Worm (Caenorhabditis elegans) whole organism, midembryonic: ENCODE measurements around the gene elks-1.
A peak's percentile ranks its signal among the peaks of the same experiment; 100 is the strongest.
"Not testable (repeated sequence)": the region's sequence is repeated elsewhere in the genome, so short reads cannot be mapped to it uniquely, and the experiment has no call there.

Experiments used
- T22C8.4 ChIP-seq: fragments of 200-800 bp; sonication (Bioruptor generic); IDR thresholded peaks from 2 replicates; pipeline ENCODE4 v1.3.6; 2022; ENCODE audit warnings: missing genetic modification characterization, missing compliant biosample characterization
- cog-1 ChIP-seq: sonication (generic microtip); optimal IDR thresholded peaks from 2 replicates; lab custom pipeline; 2016; ENCODE audit warnings: missing genetic modification characterization, missing compliant biosample characterization
- flt-1 ChIP-seq: fragments of 200-800 bp; sonication (Bioruptor generic); IDR thresholded peaks from 2 replicates; pipeline ENCODE4 v1.3.6; 2022; ENCODE audit warnings: missing genetic modification characterization, missing compliant biosample characterization
- klf-2 ChIP-seq: fragments of 200-800 bp; sonication (Bioruptor generic); conservative IDR thresholded peaks from 2 replicates; pipeline ENCODE4 v1.3.6; 2022; ENCODE audit warnings: missing genetic modification reagents, missing genetic modification characterization, missing compliant biosample characterization
- med-1 ChIP-seq: sonication (generic microtip); optimal IDR thresholded peaks from 2 replicates; lab custom pipeline; 2017; ENCODE audit warnings: missing genetic modification characterization, mild to moderate bottlenecking, missing compliant biosample characterization, antibody characterized with exemption, missing genetic modification reagents; ENCODE audit not compliant: insufficient read depth
- ref-1 ChIP-seq: fragments of 200-800 bp; sonication (Bioruptor generic); conservative IDR thresholded peaks from 2 replicates; pipeline ENCODE4 v1.3.6; 2022; ENCODE audit warnings: missing genetic modification reagents, missing genetic modification characterization, missing compliant biosample characterization
- tab-1 ChIP-seq: fragments of 200-800 bp; sonication (Bioruptor generic); IDR thresholded peaks from 2 replicates; pipeline ENCODE4 v1.3.6; 2022; ENCODE audit warnings: missing genetic modification characterization, missing compliant biosample characterization
- ztf-23 ChIP-seq: fragments of 200-800 bp; sonication (Bioruptor generic); IDR thresholded peaks from 2 replicates; pipeline ENCODE4 v1.3.6; 2022; ENCODE audit warnings: missing genetic modification reagents, missing genetic modification characterization, missing compliant biosample characterization
- ztf-29 ChIP-seq: fragments of 200-800 bp; sonication (Bioruptor generic); IDR thresholded peaks from 2 replicates; pipeline ENCODE4 v1.3.6; 2022; ENCODE audit warnings: missing genetic modification reagents, missing genetic modification characterization, missing compliant biosample characterization

The elks-1 gene

ce11 chrIV:3354757-3355156 is 4.9 kb upstream of the elks-1 start, which contains the start of gene F42A6.1:
Gene F42A6.1 (plus strand): TSS chrIV:3355057.
- no peak for TF ChIP-seq ztf-23 (GFP tag; lab: Robert Waterston, UW)
- no peak for TF ChIP-seq ztf-29 (GFP tag; lab: Robert Waterston, UW)
- no peak for TF ChIP-seq flt-1 (GFP tag; lab: Robert Waterston, UW)
- no peak for TF ChIP-seq tab-1 (GFP tag; lab: Robert Waterston, UW)
- TF ChIP-seq klf-2 = no peak
- TF ChIP-seq ref-1 = no peak
- TF ChIP-seq cog-1 (tag; lab: Kevin White, UChicago) = no peak
- no peak for TF ChIP-seq med-1 (GFP tag; lab: Kevin White, UChicago)
- TF ChIP-seq T22C8.4 (GFP tag; lab: Robert Waterston, UW) = no peak

DNA sequence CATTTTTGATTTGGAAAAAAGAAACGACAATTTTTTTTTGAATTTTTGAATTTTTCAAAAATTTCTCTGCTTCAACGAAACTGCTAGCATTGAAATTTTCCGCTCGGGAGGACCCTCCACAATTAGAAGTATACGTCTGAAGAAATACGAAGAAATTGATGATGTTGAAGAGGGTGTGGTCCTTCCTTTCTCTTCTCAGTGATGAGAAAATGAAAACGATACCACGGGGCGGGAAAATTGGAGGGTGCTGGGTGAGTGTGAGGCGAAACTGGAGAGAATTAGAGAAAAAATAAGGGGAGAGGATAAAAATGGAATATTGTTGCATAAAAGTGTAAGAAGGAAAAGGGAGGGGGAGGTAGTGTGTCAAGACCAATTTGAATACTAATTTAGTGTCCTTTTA is 2.2 kb upstream of the elks-1 start:
- no peak for TF ChIP-seq ztf-29 (GFP tag; lab: Robert Waterston, UW)
- TF ChIP-seq flt-1 (GFP tag; lab: Robert Waterston, UW) = no peak
- no peak for TF ChIP-seq cog-1 (tag; lab: Kevin White, UChicago)
- no peak for TF ChIP-seq T22C8.4 (GFP tag; lab: Robert Waterston, UW)
- TF ChIP-seq ref-1 = no peak
- no peak for TF ChIP-seq tab-1 (GFP tag; lab: Robert Waterston, UW)
- TF ChIP-seq med-1 (GFP tag; lab: Kevin White, UChicago) = no peak
- TF ChIP-seq ztf-23 (GFP tag; lab: Robert Waterston, UW) = no peak
- no peak for TF ChIP-seq klf-2

DNA sequence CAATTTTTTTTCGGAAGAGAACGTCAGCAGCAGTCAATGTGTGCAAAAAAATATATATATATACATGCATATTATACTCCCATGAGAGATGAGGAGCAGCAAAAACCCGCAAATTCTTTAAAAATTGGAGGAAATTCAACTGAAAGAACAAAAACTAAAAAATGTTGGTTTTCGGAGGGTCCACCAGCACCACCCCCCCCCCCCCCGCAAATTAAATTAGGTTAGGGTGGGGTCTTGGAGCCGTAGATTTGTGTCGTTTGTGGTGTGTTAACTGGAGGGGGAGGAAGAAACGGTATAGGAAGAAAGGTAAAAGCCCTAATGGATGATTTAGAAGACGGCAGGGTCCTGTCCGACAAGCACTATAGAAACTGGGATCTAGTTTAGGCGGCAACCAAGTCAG is 1.5 kb downstream of the elks-1 start:
- TF ChIP-seq ztf-29 (GFP tag; lab: Robert Waterston, UW) = no peak
- TF ChIP-seq ref-1 = no peak

- TF ChIP-seq ref-1 = no peak
- no peak for TF ChIP-seq cog-1 (tag; lab: Kevin White, UChicago)
- no peak for TF ChIP-seq ztf-23 (GFP tag; lab: Robert Waterston, UW)
- no peak for TF ChIP-seq klf-2
- no peak for TF ChIP-seq med-1 (GFP tag; lab: Kevin White, UChicago)
- no peak for TF ChIP-seq tab-1 (GFP tag; lab: Robert Waterston, UW)
- TF ChIP-seq ztf-29 (GFP tag; lab: Robert Waterston, UW) = no peak
- TF ChIP-seq T22C8.4 (GFP tag; lab: Robert Waterston, UW) = no peak
- no peak for TF ChIP-seq flt-1 (GFP tag; lab: Robert Waterston, UW)
These were observed 4.3 kb downstream of the elks-1 start for ce11 chrIV:3345484-3345883.

- TF ChIP-seq ztf-23 (GFP tag; lab: Robert Waterston, UW) (no peak), flt-1 (GFP tag; lab: Robert Waterston, UW) (no peak), cog-1 (tag; lab: Kevin White, UChicago) (no peak), T22C8.4 (GFP tag; lab: Robert Waterston, UW) (no peak), ref-1 (no peak), ztf-29 (GFP tag; lab: Robert Waterston, UW) (no peak), klf-2 (no peak), tab-1 (GFP tag; lab: Robert Waterston, UW) (no peak), med-1 (GFP tag; lab: Kevin White, UChicago) (no peak)
These were observed 8.7 kb downstream of the elks-1 start, which contains the start of gene F42A6.2 for ce11 chrIV:3341170-3341569. Gene F42A6.2 (plus strand): TSS chrIV:3341470.

DNA sequence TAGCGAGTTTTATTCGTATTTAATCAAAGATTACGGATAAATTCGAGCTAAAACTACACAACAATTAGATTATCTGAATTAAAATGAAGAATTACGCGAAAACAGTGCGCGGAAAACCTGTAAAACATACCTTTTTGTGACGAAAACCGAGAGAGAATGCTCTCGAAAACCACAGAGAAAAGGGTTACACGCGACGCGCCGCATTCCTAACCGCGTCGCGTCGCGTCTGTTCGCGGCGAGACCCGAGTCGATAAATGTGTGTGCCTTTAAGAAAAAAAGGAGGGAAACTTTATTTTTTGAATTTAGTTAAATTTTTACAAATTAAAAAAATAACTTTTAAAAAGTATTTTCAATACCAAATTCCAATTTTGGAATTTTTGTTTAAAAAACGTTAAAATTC is 11.2 kb downstream of the elks-1 start, which contains the start of gene hrpa-1:
TSS of gene hrpa-1 (minus strand) at position 192 of the 400 bp plus-strand sequence.
- no peak for TF ChIP-seq tab-1 (GFP tag; lab: Robert Waterston, UW)
- 0 out of 2 replicates have a peak, but pooled peaks have one; percentile 12 for TF ChIP-seq ztf-23 (GFP tag; lab: Robert Waterston, UW)
- peak; percentile 51 for TF ChIP-seq cog-1 (tag; lab: Kevin White, UChicago)

ce11 chrIV:3338176-3338575 is 11.7 kb downstream of the elks-1 start:
- TF ChIP-seq tab-1 (GFP tag; lab: Robert Waterston, UW) (no peak), T22C8.4 (GFP tag; lab: Robert Waterston, UW) (peak; percentile 40; the same call in 1 of the 2 replicates)

- peak; percentile 72 for TF ChIP-seq ztf-23 (GFP tag; lab: Robert Waterston, UW)
- TF ChIP-seq med-1 (GFP tag; lab: Kevin White, UChicago) = no peak
- no peak for TF ChIP-seq klf-2
- TF ChIP-seq ref-1 = peak; percentile 57
- TF ChIP-seq flt-1 (GFP tag; lab: Robert Waterston, UW) = peak; percentile 74
- TF ChIP-seq T22C8.4 (GFP tag; lab: Robert Waterston, UW) = 0 out of 2 replicates have a peak, but pooled peaks have one; percentile 25
These were observed 12.6 kb downstream of the elks-1 start for ce11 chrIV:3337275-3337674.

ce11 chrIV:3336585-3336984 is 13.2 kb downstream of the elks-1 start, which contains the start of gene F42A6.6:
Gene F42A6.6 (minus strand): TSS chrIV:3336873.
- TF ChIP-seq med-1 (GFP tag; lab: Kevin White, UChicago) (no peak), ztf-23 (GFP tag; lab: Robert Waterston, UW) (0 out of 2 replicates have a peak, but pooled peaks have one; percentile 26)

ce11 chrIV:3331758-3332157 is 18.1 kb downstream of the elks-1 start, which contains the start of gene F42A6.5:
Gene F42A6.5 (minus strand): TSS chrIV:3331858.
- not testable (repeated sequence) for TF ChIP-seq ref-1; ztf-23 (GFP tag; lab: Robert Waterston, UW); tab-1 (GFP tag; lab: Robert Waterston, UW)

- 0 out of 2 replicates have a peak, but pooled peaks have one; percentile 34 for TF ChIP-seq ztf-23 (GFP tag; lab: Robert Waterston, UW)
These were observed 36.5 kb downstream of the elks-1 start for ce11 chrIV:3313311-3313710.
